Worm (Caenorhabditis elegans) whole organism, early embryonic: Measurements from ENCODE around the gene M01H9.5.

Experiments
- B0310.2 ChIP-seq: sonication (generic microtip); optimal IDR thresholded peaks from 2 replicates; lab custom pipeline; 2016; ENCODE audit warnings: mild to moderate bottlenecking, missing genetic modification characterization, missing compliant biosample characterization
- F13C5.2 ChIP-seq: sonication (generic microtip); optimal IDR thresholded peaks from 2 replicates; lab custom pipeline; 2017; ENCODE audit warnings: mild to moderate bottlenecking, missing genetic modification characterization, inconsistent platforms, missing compliant biosample characterization
- aly-1 ChIP-seq: sonication (generic microtip); optimal IDR thresholded peaks from 2 replicates; lab custom pipeline; 2016; ENCODE audit warnings: missing genetic modification characterization, missing compliant biosample characterization
- ama-1 ChIP-seq: fragments of 150-350 bp; optimal IDR thresholded peaks from 2 replicates; lab custom pipeline; 2014
- ceh-13 ChIP-seq: fragments of 200-800 bp; sonication (Bioruptor generic); optimal IDR thresholded peaks from 2 replicates; lab custom pipeline; 2018; ENCODE audit warnings: mild to moderate bottlenecking, missing genetic modification characterization, missing compliant biosample characterization
- ceh-36 ChIP-seq: sonication (generic microtip); optimal IDR thresholded peaks from 2 replicates; lab custom pipeline; 2016; ENCODE audit warnings: missing genetic modification characterization, inconsistent platforms, missing compliant biosample characterization
- ets-7 ChIP-seq: sonication (generic microtip); optimal IDR thresholded peaks from 2 replicates; lab custom pipeline; 2016; ENCODE audit warnings: missing genotype, missing genetic modification characterization, missing compliant biosample characterization
- flt-1 ChIP-seq: fragments of 200-800 bp; sonication (Bioruptor generic); IDR thresholded peaks from 2 replicates; pipeline ENCODE4 v1.3.6; 2022; ENCODE audit warnings: missing genetic modification characterization, missing compliant biosample characterization
- hmbx-1 ChIP-seq: sonication (generic microtip); optimal IDR thresholded peaks from 2 replicates; lab custom pipeline; 2016; ENCODE audit warnings: mild to moderate bottlenecking, missing genetic modification characterization, missing compliant biosample characterization
- hmg-4 ChIP-seq: fragments of 200-800 bp; sonication (Bioruptor generic); optimal IDR thresholded peaks from 2 replicates; lab custom pipeline; 2018; ENCODE audit warnings: mild to moderate bottlenecking, missing genetic modification characterization, missing compliant biosample characterization
- hnd-1 ChIP-seq: sonication (generic microtip); optimal IDR thresholded peaks from 2 replicates; lab custom pipeline; 2016; ENCODE audit warnings: missing genetic modification characterization, missing compliant biosample characterization
- pes-1 ChIP-seq: fragments of 200-800 bp; sonication (Bioruptor generic); IDR thresholded peaks from 2 replicates; pipeline ENCODE4 v1.3.6; 2022; ENCODE audit warnings: missing genetic modification reagents, missing genetic modification characterization, missing compliant biosample characterization
- scrt-1 ChIP-seq: fragments of 200-800 bp; sonication (Bioruptor generic); IDR thresholded peaks from 2 replicates; pipeline ENCODE4 v1.3.6; 2022; ENCODE audit warnings: missing genetic modification characterization, missing compliant biosample characterization
- sea-1 ChIP-seq: fragments of 200-800 bp; sonication (Bioruptor generic); conservative IDR thresholded peaks from 2 replicates; pipeline ENCODE4 v1.3.6; 2022; ENCODE audit warnings: missing genetic modification characterization, missing compliant biosample characterization
- tbx-11 ChIP-seq: fragments of 200-800 bp; sonication (Bioruptor generic); IDR thresholded peaks from 2 replicates; pipeline ENCODE4 v1.3.6; 2022; ENCODE audit warnings: missing genetic modification characterization, missing compliant biosample characterization
- tbx-37 ChIP-seq: fragments of 200-800 bp; sonication (Bioruptor generic); conservative IDR thresholded peaks from 2 replicates; pipeline ENCODE4 v1.3.6; 2022; ENCODE audit warnings: missing genetic modification reagents, missing genetic modification characterization, missing compliant biosample characterization
- tra-4 ChIP-seq: sonication (generic microtip); optimal IDR thresholded peaks from 2 replicates; lab custom pipeline; 2017; ENCODE audit warnings: missing genetic modification characterization, missing compliant biosample characterization

The M01H9.5 gene

ce11 chrIV:4469055-4469454, 3.8 kb downstream of the M01H9.5 start:
- TF ChIP-seq hnd-1 (tag; lab: Kevin White, UChicago) (no peak), ets-7 (tag; lab: Kevin White, UChicago) (no peak), hmbx-1 (tag; lab: Kevin White, UChicago) (no peak), F13C5.2 (tag; lab: Kevin White, UChicago) (no peak), tbx-11 (GFP tag; lab: Robert Waterston, UW) (no peak), pes-1 (GFP tag; lab: Robert Waterston, UW) (no peak)

ce11 chrIV:4469770-4470709, 4.8 kb downstream of the M01H9.5 start:
- TF ChIP-seq hmg-4 (GFP tag; lab: Kevin White, UChicago) (no peak), hnd-1 (tag; lab: Kevin White, UChicago) (no peak), tra-4 (tag; lab: Kevin White, UChicago) (no peak), scrt-1 (GFP tag; lab: Robert Waterston, UW) (no peak), tbx-11 (GFP tag; lab: Robert Waterston, UW) (no peak), flt-1 (GFP tag; lab: Robert Waterston, UW) (no peak), ceh-36 (tag; lab: Kevin White, UChicago) (no peak), B0310.2 (tag; lab: Kevin White, UChicago) (no peak), tbx-37 (GFP tag; lab: Robert Waterston, UW) (no peak), F13C5.2 (tag; lab: Kevin White, UChicago) (no peak), pes-1 (GFP tag; lab: Robert Waterston, UW) (no peak), ama-1 (no peak), hmbx-1 (tag; lab: Kevin White, UChicago) (no peak), ceh-13 (GFP tag; lab: Kevin White, UChicago) (no peak), ets-7 (tag; lab: Kevin White, UChicago) (no peak), aly-1 (tag; lab: Kevin White, UChicago) (no peak), sea-1 (GFP tag; lab: Robert Waterston, UW) (no peak)

- TF ChIP-seq tbx-11 (GFP tag; lab: Robert Waterston, UW): no peak
- TF ChIP-seq hmg-4 (GFP tag; lab: Kevin White, UChicago): no peak
- TF ChIP-seq ets-7 (tag; lab: Kevin White, UChicago): no peak
- no peak for TF ChIP-seq hnd-1 (tag; lab: Kevin White, UChicago)
- no peak for TF ChIP-seq pes-1 (GFP tag; lab: Robert Waterston, UW)
- no peak for TF ChIP-seq flt-1 (GFP tag; lab: Robert Waterston, UW)
- TF ChIP-seq aly-1 (tag; lab: Kevin White, UChicago): no peak
- no peak for TF ChIP-seq ama-1
- TF ChIP-seq F13C5.2 (tag; lab: Kevin White, UChicago): no peak
- no peak for TF ChIP-seq sea-1 (GFP tag; lab: Robert Waterston, UW)
- TF ChIP-seq tbx-37 (GFP tag; lab: Robert Waterston, UW): no peak
Measured at ce11 chrIV:4470885-4471772, 5.8 kb downstream of the M01H9.5 start.

- TF ChIP-seq scrt-1 (GFP tag; lab: Robert Waterston, UW) (no peak), tbx-11 (GFP tag; lab: Robert Waterston, UW) (no peak), F13C5.2 (tag; lab: Kevin White, UChicago) (no peak), B0310.2 (tag; lab: Kevin White, UChicago) (no peak), hmg-4 (GFP tag; lab: Kevin White, UChicago) (no peak), pes-1 (GFP tag; lab: Robert Waterston, UW) (no peak), ets-7 (tag; lab: Kevin White, UChicago) (no peak)
Measured at ce11 chrIV:4472418-4473173, 7.3 kb downstream of the M01H9.5 start.

ce11 chrIV:4473767-4474166, 8.5 kb downstream of the M01H9.5 start:
- TF ChIP-seq tra-4 (tag; lab: Kevin White, UChicago) (no peak), F13C5.2 (tag; lab: Kevin White, UChicago) (no peak), ceh-36 (tag; lab: Kevin White, UChicago) (no peak), B0310.2 (tag; lab: Kevin White, UChicago) (no peak), ceh-13 (GFP tag; lab: Kevin White, UChicago) (no peak), scrt-1 (GFP tag; lab: Robert Waterston, UW) (no peak), sea-1 (GFP tag; lab: Robert Waterston, UW) (no peak), tbx-37 (GFP tag; lab: Robert Waterston, UW) (no peak), hmg-4 (GFP tag; lab: Kevin White, UChicago) (no peak), flt-1 (GFP tag; lab: Robert Waterston, UW) (no peak), tbx-11 (GFP tag; lab: Robert Waterston, UW) (no peak), ets-7 (tag; lab: Kevin White, UChicago) (no peak), pes-1 (GFP tag; lab: Robert Waterston, UW) (no peak)
